Fruit fly (Drosophila melanogaster): Measurements from ENCODE around the gene CG31769.

The CG31769 gene

DNA sequence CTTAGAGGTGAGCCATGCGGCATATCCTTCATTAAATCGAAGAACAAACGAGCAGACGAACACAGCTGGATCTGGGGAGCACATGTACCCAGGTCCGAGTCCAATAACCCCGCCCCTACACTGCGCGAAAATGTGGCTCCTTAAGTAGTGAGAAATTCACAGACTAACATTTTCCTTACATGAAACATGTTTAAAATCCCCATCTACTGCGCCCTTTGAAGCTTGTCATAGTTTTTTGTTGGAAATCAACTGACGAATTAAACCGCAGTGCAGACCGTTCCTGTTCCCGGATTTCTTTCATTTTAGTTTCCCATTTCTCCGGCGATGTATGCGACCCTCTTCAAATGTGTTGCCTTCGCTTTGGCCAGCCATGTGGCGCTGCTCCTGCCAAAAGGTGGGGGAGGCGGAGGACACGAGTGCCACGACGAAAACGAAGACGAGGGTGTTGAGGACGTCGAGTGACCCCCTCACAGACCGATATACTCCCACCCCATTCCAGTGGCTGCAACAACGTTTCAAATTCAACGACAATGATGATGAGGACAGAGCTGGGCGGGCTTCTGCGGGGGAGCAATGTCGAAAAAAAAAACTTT is 12.3 kb upstream of the CG31769 start (continued):
- TF ChIP-seq CG13624 (GFP tag; optimal IDR thresholded peaks at IDR 0.05) = peak; percentile 52
- no peak for TF ChIP-seq CG16813 (GFP tag; IDR thresholded peaks at IDR 0.05; ENCODE audit: partially characterized antibody)
- 0 out of 2 replicates have a peak, but pooled peaks have one; percentile 47 for TF ChIP-seq CG11085 (GFP tag; IDR thresholded peaks at IDR 0.05)
- no peak for TF ChIP-seq corto (GFP tag; optimal IDR thresholded peaks at IDR 0.05)
- peak; percentile 44 for TF ChIP-seq CG12391 (tag; optimal IDR thresholded peaks at IDR 0.05)
- TF ChIP-seq otp (GFP tag; IDR thresholded peaks at IDR 0.05) = 0 out of 3 replicates have a peak, but pooled peaks have one; percentile 45
- TF ChIP-seq CG18011 (GFP tag; optimal IDR thresholded peaks at IDR 0.05) = no peak
- no peak for TF ChIP-seq CG9609 (GFP tag; optimal IDR thresholded peaks at IDR 0.05)
- TF ChIP-seq CkIIα-i1 (GFP tag; IDR thresholded peaks at IDR 0.05) = no peak
- TF ChIP-seq B-H1 (GFP tag; IDR thresholded peaks at IDR 0.05) = peak; percentile 45; the same call in 2 of the 3 replicates
- TF ChIP-seq YL-1 (GFP tag; optimal IDR thresholded peaks at IDR 0.05) = no peak
- no peak for TF ChIP-seq CG30431 (GFP tag; optimal IDR thresholded peaks at IDR 0.05)
- no peak for TF ChIP-seq CG17568 (GFP tag; optimal IDR thresholded peaks at IDR 0.05)
- peak; percentile 62 for TF ChIP-seq CG5953 (GFP tag; IDR thresholded peaks at IDR 0.05)
- TF ChIP-seq fd96Cb (tag; optimal IDR thresholded peaks at IDR 0.05) = peak; percentile 72
- peak; percentile 61 for TF ChIP-seq seq (GFP tag; IDR thresholded peaks at IDR 0.05)
- TF ChIP-seq Hr51 (GFP tag; optimal IDR thresholded peaks at IDR 0.05) = peak in 1 of 2 experiments; percentile 45
- no peak for TF ChIP-seq CG15696 (tag; optimal IDR thresholded peaks at IDR 0.05)
- no peak for TF ChIP-seq gfzf (GFP tag; optimal IDR thresholded peaks at IDR 0.05)
- peak; percentile 59 for TF ChIP-seq CG10654 (GFP tag; optimal IDR thresholded peaks at IDR 0.05)
- peak; percentile 53 for TF ChIP-seq tin (GFP tag; optimal IDR thresholded peaks at IDR 0.05)
- no peak for TF ChIP-seq tup (GFP tag; optimal IDR thresholded peaks at IDR 0.05)
- peak; percentile 39 for TF ChIP-seq CG10274 (GFP tag; optimal IDR thresholded peaks at IDR 0.05)
- no peak for TF ChIP-seq Scr (GFP tag; IDR thresholded peaks at IDR 0.05; ENCODE audit: partially characterized antibody)
- peak; percentile 84 for TF ChIP-seq Fer1 (GFP tag; optimal IDR thresholded peaks at IDR 0.05)
- peak; percentile 51 for TF ChIP-seq ems (GFP tag; optimal IDR thresholded peaks at IDR 0.05)
- peak; percentile 39; the same call in 1 of the 2 replicates for TF ChIP-seq CG7372 (GFP tag; IDR thresholded peaks at IDR 0.05)
- peak in 1 of 2 experiments; percentile 2 for TF ChIP-seq Eip74EF (GFP tag; optimal IDR thresholded peaks at IDR 0.05)
- TF ChIP-seq CG7271 (tag; optimal IDR thresholded peaks at IDR 0.05) = no peak
- TF ChIP-seq sqz (GFP tag; optimal IDR thresholded peaks at IDR 0.05) = peak; percentile 12
- peak; percentile 68 for TF ChIP-seq CG15269 (tag; optimal IDR thresholded peaks at IDR 0.05)
- TF ChIP-seq eyg (GFP tag; optimal IDR thresholded peaks at IDR 0.05) = peak; percentile 5
- TF ChIP-seq Fer2 (tag; optimal IDR thresholded peaks at IDR 0.05) = peak; percentile 9
- TF ChIP-seq Dip2 (GFP tag; IDR thresholded peaks at IDR 0.05) = no peak
- TF ChIP-seq lola (GFP tag; optimal IDR thresholded peaks at IDR 0.05) = no peak
- TF ChIP-seq Myb (GFP tag; optimal IDR thresholded peaks at IDR 0.05) = peak; percentile 30
- no peak for TF ChIP-seq Stat92E (GFP tag; optimal IDR thresholded peaks at IDR 0.05)
- TF ChIP-seq Asciz (GFP tag; optimal IDR thresholded peaks at IDR 0.05) = peak; percentile 68
- TF ChIP-seq NFAT (GFP tag; IDR thresholded peaks at IDR 0.05) = peak; percentile 60; the same call in 1 of the 2 replicates
- no peak for TF ChIP-seq Dip3 (GFP tag; optimal IDR thresholded peaks at IDR 0.05)
- TF ChIP-seq CG1647 (GFP tag; optimal IDR thresholded peaks at IDR 0.05) = peak; percentile 21
- TF ChIP-seq tgo (GFP tag; IDR thresholded peaks at IDR 0.05) = peak; percentile 65
- TF ChIP-seq CG31365 (tag; optimal IDR thresholded peaks at IDR 0.05) = peak; percentile 50
- TF ChIP-seq sug (tag; optimal IDR thresholded peaks at IDR 0.05) = peak; percentile 29
- no peak for TF ChIP-seq cg (GFP tag; optimal IDR thresholded peaks at IDR 0.05)
- TF ChIP-seq luna (GFP tag; optimal IDR thresholded peaks at IDR 0.05) = no peak
- peak; percentile 24 for TF ChIP-seq CG11723 (GFP tag; optimal IDR thresholded peaks at IDR 0.05)
- peak; percentile 50 for TF ChIP-seq grau (tag; optimal IDR thresholded peaks at IDR 0.05)

Measured in whole organism, embryonic.